Fruit fly (Drosophila melanogaster) whole organism, embryonic: ENCODE data around the gene Abi.

Source experiments
- Atf-2 ChIP-seq: fragments of 200-800 bp; sonication (Bioruptor generic); optimal IDR thresholded peaks from 2 replicates; lab custom pipeline; 2016; ENCODE audit warnings: missing biosample characterization, missing genetic modification characterization
- Bgb ChIP-seq: fragments of 200-800 bp; sonication (Bioruptor generic); IDR thresholded peaks from 2 replicates; pipeline ENCODE4 v1.3.6; 2022; ENCODE audit warnings: missing biosample characterization, missing genetic modification characterization; ENCODE audit not compliant: partially characterized antibody
- CG10959 ChIP-seq: fragments of 200-800 bp; sonication (Bioruptor generic); IDR thresholded peaks from 2 replicates; pipeline ENCODE4 v1.3.6; 2022; ENCODE audit warnings: missing biosample characterization, missing genetic modification characterization
- CG12219 ChIP-seq: fragments of 200-800 bp; sonication (Bioruptor generic); optimal IDR thresholded peaks from 3 replicates; lab custom pipeline; 2018; ENCODE audit warnings: missing biosample characterization, mild to moderate bottlenecking, missing genetic modification characterization
- CG1233 ChIP-seq: fragments of 200-800 bp; sonication (Bioruptor generic); optimal IDR thresholded peaks from 4 replicates; lab custom pipeline; 2018; ENCODE audit warnings: missing biosample characterization, mild to moderate bottlenecking, missing genetic modification characterization
- CG15479 ChIP-seq: fragments of 200-800 bp; sonication (Bioruptor generic); optimal IDR thresholded peaks from 3 replicates; lab custom pipeline; 2019; ENCODE audit warnings: missing biosample characterization, mild to moderate bottlenecking, missing genetic modification characterization, moderate library complexity
- CG15696 ChIP-seq: fragments of 200-800 bp; sonication (Bioruptor generic); optimal IDR thresholded peaks from 2 replicates; lab custom pipeline; 2019; ENCODE audit warnings: missing biosample characterization, mild to moderate bottlenecking, missing genetic modification characterization, moderate library complexity
- CG1602 ChIP-seq: fragments of 200-800 bp; sonication (Bioruptor generic); optimal IDR thresholded peaks from 3 replicates; lab custom pipeline; 2016; ENCODE audit warnings: missing biosample characterization, missing genetic modification characterization
- CG18262 ChIP-seq: fragments of 200-800 bp; optimal IDR thresholded peaks from 3 replicates; lab custom pipeline; 2019; ENCODE audit warnings: missing biosample characterization, mild to moderate bottlenecking, missing genetic modification characterization, moderate library complexity
- CG18476 ChIP-seq: fragments of 200-800 bp; sonication (Bioruptor generic); optimal IDR thresholded peaks from 2 replicates; lab custom pipeline; 2016; ENCODE audit warnings: missing biosample characterization, mild to moderate bottlenecking, missing genetic modification characterization
- CG18764 ChIP-seq: fragments of 200-800 bp; sonication (Bioruptor generic); optimal IDR thresholded peaks from 3 replicates; lab custom pipeline; 2016; ENCODE audit warnings: missing biosample characterization, missing genetic modification characterization
- CG2120 ChIP-seq: fragments of 200-800 bp; sonication (Bioruptor generic); optimal IDR thresholded peaks from 3 replicates; lab custom pipeline; 2016; ENCODE audit warnings: missing biosample characterization, missing genetic modification characterization
- CG33213 ChIP-seq: fragments of 200-800 bp; sonication (Bioruptor generic); optimal IDR thresholded peaks from 3 replicates; lab custom pipeline; 2016; ENCODE audit warnings: missing biosample characterization, missing genetic modification characterization
- CG42726 ChIP-seq: fragments of 200-800 bp; sonication (Bioruptor generic); IDR thresholded peaks from 2 replicates; pipeline ENCODE4 v1.3.6; 2022; ENCODE audit warnings: missing biosample characterization, missing genetic modification characterization; ENCODE audit not compliant: partially characterized antibody
- CG4424 ChIP-seq: fragments of 200-800 bp; sonication (Bioruptor generic); optimal IDR thresholded peaks from 3 replicates; lab custom pipeline; 2016; ENCODE audit warnings: missing biosample characterization, missing genetic modification characterization
- CG4617 ChIP-seq: fragments of 200-800 bp; sonication (Bioruptor generic); optimal IDR thresholded peaks from 3 replicates; lab custom pipeline; 2016; ENCODE audit warnings: missing biosample characterization, missing genetic modification characterization, borderline replicate concordance
- CG5180 ChIP-seq: fragments of 200-800 bp; sonication (Bioruptor generic); optimal IDR thresholded peaks from 3 replicates; lab custom pipeline; 2017; ENCODE audit warnings: missing biosample characterization, missing genetic modification characterization, mild to moderate bottlenecking, moderate library complexity, missing genetic modification reagents
- CG6654 ChIP-seq: fragments of 200-800 bp; sonication (Bioruptor generic); optimal IDR thresholded peaks from 2 replicates; lab custom pipeline; 2017; ENCODE audit warnings: missing biosample characterization, mild to moderate bottlenecking, missing genetic modification characterization
- CG7839 ChIP-seq: fragments of 200-800 bp; sonication (Bioruptor generic); optimal IDR thresholded peaks from 3 replicates; lab custom pipeline; 2018; ENCODE audit warnings: missing biosample characterization, mild to moderate bottlenecking, missing genetic modification characterization, moderate library complexity
- CG8089 ChIP-seq: fragments of 200-800 bp; sonication (Bioruptor generic); optimal IDR thresholded peaks from 3 replicates; lab custom pipeline; 2016; ENCODE audit warnings: missing biosample characterization, missing genetic modification characterization
- CG9215 ChIP-seq: fragments of 200-800 bp; sonication (Bioruptor generic); IDR thresholded peaks from 2 replicates; pipeline ENCODE4 v1.3.6; 2022; ENCODE audit warnings: missing biosample characterization, missing genetic modification characterization
- Dll ChIP-seq: fragments of 200-800 bp; sonication (Bioruptor generic); IDR thresholded peaks from 4 replicates; pipeline ENCODE4 v1.3.6; 2022; ENCODE audit warnings: missing biosample characterization, missing genetic modification characterization; ENCODE audit not compliant: partially characterized antibody
- HLHmδ ChIP-seq: fragments of 200-800 bp; sonication (Bioruptor generic); optimal IDR thresholded peaks from 2 replicates; lab custom pipeline; 2018; ENCODE audit warnings: missing biosample characterization, mild to moderate bottlenecking, missing genetic modification characterization, moderate library complexity
- Hr39 ChIP-seq: fragments of >200 bp; optimal IDR thresholded peaks from 2 replicates; lab custom pipeline; 2017
- Max ChIP-seq: fragments of 200-800 bp; sonication (Bioruptor generic); optimal IDR thresholded peaks from 2 replicates; lab custom pipeline; 2016; ENCODE audit warnings: missing biosample characterization, mild to moderate bottlenecking, missing genetic modification characterization
- Med ChIP-seq: fragments of 200-800 bp; sonication (Bioruptor generic); peaks from one replicate; lab custom pipeline; 2016; ENCODE audit warnings: missing biosample characterization, missing genetic modification characterization, mild to moderate bottlenecking, inconsistent platforms, moderate library complexity
- Mes4 ChIP-seq: fragments of 200-800 bp; sonication (Bioruptor generic); optimal IDR thresholded peaks from 2 replicates; lab custom pipeline; 2016; ENCODE audit warnings: missing biosample characterization, missing genetic modification characterization
- Neu2 ChIP-seq: fragments of 200-800 bp; sonication (Bioruptor generic); optimal IDR thresholded peaks from 3 replicates; lab custom pipeline; 2016; ENCODE audit warnings: missing biosample characterization, missing genetic modification characterization, borderline replicate concordance
- Oli ChIP-seq: fragments of 200-800 bp; sonication (Bioruptor generic); optimal IDR thresholded peaks from 2 replicates; lab custom pipeline; 2018; ENCODE audit warnings: missing biosample characterization, mild to moderate bottlenecking, missing genetic modification characterization, moderate library complexity
- PHDP ChIP-seq: fragments of 200-800 bp; sonication (Bioruptor generic); optimal IDR thresholded peaks from 3 replicates; lab custom pipeline; 2018; ENCODE audit warnings: missing biosample characterization, mild to moderate bottlenecking, missing genetic modification characterization, moderate library complexity
- Sox102F ChIP-seq: fragments of 200-800 bp; sonication (Bioruptor generic); optimal IDR thresholded peaks from 2 replicates; lab custom pipeline; 2018; ENCODE audit warnings: missing biosample characterization, mild to moderate bottlenecking, missing genetic modification characterization, moderate library complexity
- Usf ChIP-seq: fragments of 200-800 bp; sonication (Bioruptor generic); optimal IDR thresholded peaks from 2 replicates; lab custom pipeline; 2017; ENCODE audit warnings: missing genotype, missing biosample characterization, missing genetic modification characterization
- br ChIP-seq: fragments of >200 bp; optimal IDR thresholded peaks from 2 replicates; lab custom pipeline; 2017
- chinmo ChIP-seq: fragments of 200-800 bp; sonication (Bioruptor generic); IDR thresholded peaks from 4 replicates; pipeline ENCODE4 v1.3.6; 2022; ENCODE audit warnings: missing biosample characterization, missing genetic modification characterization; ENCODE audit not compliant: partially characterized antibody
- croc ChIP-seq: fragments of 200-800 bp; sonication (Bioruptor generic); conservative IDR thresholded peaks from 3 replicates; pipeline ENCODE4 v1.3.6; 2022; ENCODE audit warnings: missing biosample characterization, missing genetic modification characterization
- crp ChIP-seq, 2 experiments: fragments of 200-800 bp; sonication (Bioruptor generic); optimal IDR thresholded peaks; 2 replicates in 1 of 2; 3 replicates in 1 of 2; lab custom pipeline; 2017; ENCODE audit warnings: missing biosample characterization in 2 of 2, missing genetic modification characterization in 2 of 2, mild to moderate bottlenecking in 1 of 2, moderate library complexity in 1 of 2
- danr ChIP-seq: fragments of 200-800 bp; sonication (Bioruptor generic); IDR thresholded peaks from 2 replicates; pipeline ENCODE4 v1.3.6; 2022; ENCODE audit warnings: missing biosample characterization, missing genetic modification characterization
- gt ChIP-seq: fragments of 200-800 bp; sonication (Bioruptor generic); IDR thresholded peaks from 2 replicates; pipeline ENCODE4 v1.3.6; 2022; ENCODE audit warnings: missing biosample characterization, missing genetic modification characterization
- ham ChIP-seq: fragments of 200-800 bp; sonication (Bioruptor generic); IDR thresholded peaks from 2 replicates; pipeline ENCODE4 v1.3.6; 2022; ENCODE audit warnings: missing biosample characterization, missing genetic modification characterization
- hbn ChIP-seq: fragments of 200-800 bp; sonication (Bioruptor generic); IDR thresholded peaks from 2 replicates; pipeline ENCODE4 v1.3.6; 2022; ENCODE audit warnings: missing biosample characterization, missing genetic modification characterization; ENCODE audit not compliant: partially characterized antibody
- mirr ChIP-seq: fragments of 200-800 bp; sonication (Bioruptor generic); optimal IDR thresholded peaks from 3 replicates; lab custom pipeline; 2018; ENCODE audit warnings: missing biosample characterization, mild to moderate bottlenecking, missing genetic modification characterization
- nau ChIP-seq: fragments of 200-800 bp; sonication (Bioruptor generic); optimal IDR thresholded peaks from 3 replicates; lab custom pipeline; 2017; ENCODE audit warnings: missing biosample characterization, mild to moderate bottlenecking, missing genetic modification characterization, missing genetic modification reagents
- rib ChIP-seq: fragments of 200-800 bp; sonication (Bioruptor generic); IDR thresholded peaks from 2 replicates; pipeline ENCODE4 v1.3.6; 2022; ENCODE audit warnings: missing biosample characterization, missing genetic modification characterization
- shn ChIP-seq: fragments of 200-800 bp; sonication (Bioruptor generic); optimal IDR thresholded peaks from 3 replicates; lab custom pipeline; 2016; ENCODE audit warnings: missing biosample characterization, missing genetic modification characterization
- slbo ChIP-seq: fragments of 200-800 bp; sonication (Bioruptor generic); IDR thresholded peaks from 2 replicates; pipeline ENCODE4 v1.3.6; 2022; ENCODE audit warnings: missing biosample characterization, missing genetic modification characterization
- slou ChIP-seq: fragments of 200-800 bp; sonication (Bioruptor generic); optimal IDR thresholded peaks from 3 replicates; lab custom pipeline; 2016; ENCODE audit warnings: missing biosample characterization, missing genetic modification characterization
- tll ChIP-seq, 2 experiments: fragments of 200-800 bp in 1 of 2; fragments of >200 bp in 1 of 2; sonication (Bioruptor generic) in 1 of 2; optimal IDR thresholded peaks; 2 replicates each; lab custom pipeline; 2017 to 2019; ENCODE audit warnings: missing biosample characterization in 2 of 2, missing genetic modification characterization in 2 of 2, mild to moderate bottlenecking in 1 of 2, moderate library complexity in 1 of 2
- tna ChIP-seq: fragments of 200-800 bp; sonication (Bioruptor generic); IDR thresholded peaks from 2 replicates; pipeline ENCODE4 v1.3.6; 2022; ENCODE audit warnings: missing biosample characterization, missing genetic modification characterization; ENCODE audit not compliant: partially characterized antibody
- usp ChIP-seq: fragments of >200 bp; optimal IDR thresholded peaks from 2 replicates; lab custom pipeline; 2017; ENCODE audit warnings: missing biosample characterization, missing genetic modification characterization
- wek ChIP-seq: fragments of 200-800 bp; sonication (Bioruptor generic); optimal IDR thresholded peaks from 3 replicates; lab custom pipeline; 2018; ENCODE audit warnings: missing biosample characterization, mild to moderate bottlenecking, missing genetic modification characterization, moderate library complexity

Abi gene

dm6 chr3R:14098527-14099109 lies 23.6 kb downstream of the Abi start (continued):
- TF ChIP-seq gt (GFP tag; lab: Robert Waterston, UW) (no peak), mirr (GFP tag; lab: Kevin White, UChicago) (peak; percentile 14), crp (GFP tag; optimal IDR thresholded peaks at IDR 0.05; lab: Kevin White, UChicago) (no peak), Oli (tag; lab: Kevin White, UChicago) (no peak), chinmo (GFP tag; lab: Robert Waterston, UW) (peak; percentile 75; the same call in 2 of the 4 replicates), tna (GFP tag; lab: Robert Waterston, UW) (no peak), Atf-2 (GFP tag; lab: Kevin White, UChicago) (peak; percentile 10), CG5180 (GFP tag; lab: Kevin White, UChicago) (no peak), CG10959 (GFP tag; lab: Robert Waterston, UW) (no peak), Usf (GFP tag; lab: Kevin White, UChicago) (no peak), Mes4 (no peak), slou (GFP tag; lab: Kevin White, UChicago) (no peak), Med (peak; percentile 68), danr (GFP tag; lab: Robert Waterston, UW) (no peak), Sox102F (GFP tag; lab: Kevin White, UChicago) (no peak), Hr39 (no peak), slbo (GFP tag; lab: Robert Waterston, UW) (peak; percentile 24; the same call in 1 of the 2 replicates), CG1602 (GFP tag; lab: Kevin White, UChicago) (no peak), br (lab: Kevin White, UChicago) (no peak), rib (GFP tag; lab: Robert Waterston, UW) (no peak), CG18764 (no peak), CG42726 (GFP tag; lab: Robert Waterston, UW) (no peak), Bgb (GFP tag; lab: Robert Waterston, UW) (no peak), CG4617 (GFP tag; lab: Kevin White, UChicago) (no peak), CG15696 (tag; lab: Kevin White, UChicago) (no peak), CG6654 (GFP tag; lab: Kevin White, UChicago) (no peak), shn (GFP tag; lab: Kevin White, UChicago) (no peak), CG18476 (GFP tag; lab: Kevin White, UChicago) (no peak), CG33213 (GFP tag; lab: Kevin White, UChicago) (no peak), CG15479 (GFP tag; lab: Kevin White, UChicago) (no peak), CG4424 (GFP tag; lab: Kevin White, UChicago) (no peak), tll (GFP tag; optimal IDR thresholded peaks at IDR 0.05; lab: Kevin White, UChicago) (no peak), Max (no peak), hbn (GFP tag; lab: Robert Waterston, UW) (no peak), CG2120 (GFP tag; lab: Kevin White, UChicago) (no peak), CG1233 (no peak), Dll (GFP tag; lab: Robert Waterston, UW) (no peak), HLHmδ (GFP tag; lab: Kevin White, UChicago) (no peak), ham (GFP tag; lab: Robert Waterston, UW) (no peak), CG7839 (no peak), usp (GFP tag; lab: Kevin White, UChicago) (no peak), PHDP (tag; lab: Kevin White, UChicago) (peak; percentile 8), CG8089 (GFP tag; lab: Kevin White, UChicago) (no peak), CG18262 (tag; lab: Kevin White, UChicago) (no peak), CG12219 (GFP tag; lab: Kevin White, UChicago) (no peak), croc (no peak), Neu2 (no peak), CG9215 (no peak), wek (GFP tag; lab: Kevin White, UChicago) (no peak), nau (GFP tag; lab: Kevin White, UChicago) (no peak)
